Fruit fly (Drosophila melanogaster) S2 (cell line): ENCODE measurements around the gene CG31807.

Source experiments
- CG8478 ChIP-seq: fragments of >200 bp; optimal IDR thresholded peaks from 2 replicates; lab custom pipeline; 2018
- CTCF ChIP-seq, 2 experiments: fragments of >200 bp; optimal IDR thresholded peaks; 2 replicates each; lab custom pipeline; 2018

CG31807 gene

DNA sequence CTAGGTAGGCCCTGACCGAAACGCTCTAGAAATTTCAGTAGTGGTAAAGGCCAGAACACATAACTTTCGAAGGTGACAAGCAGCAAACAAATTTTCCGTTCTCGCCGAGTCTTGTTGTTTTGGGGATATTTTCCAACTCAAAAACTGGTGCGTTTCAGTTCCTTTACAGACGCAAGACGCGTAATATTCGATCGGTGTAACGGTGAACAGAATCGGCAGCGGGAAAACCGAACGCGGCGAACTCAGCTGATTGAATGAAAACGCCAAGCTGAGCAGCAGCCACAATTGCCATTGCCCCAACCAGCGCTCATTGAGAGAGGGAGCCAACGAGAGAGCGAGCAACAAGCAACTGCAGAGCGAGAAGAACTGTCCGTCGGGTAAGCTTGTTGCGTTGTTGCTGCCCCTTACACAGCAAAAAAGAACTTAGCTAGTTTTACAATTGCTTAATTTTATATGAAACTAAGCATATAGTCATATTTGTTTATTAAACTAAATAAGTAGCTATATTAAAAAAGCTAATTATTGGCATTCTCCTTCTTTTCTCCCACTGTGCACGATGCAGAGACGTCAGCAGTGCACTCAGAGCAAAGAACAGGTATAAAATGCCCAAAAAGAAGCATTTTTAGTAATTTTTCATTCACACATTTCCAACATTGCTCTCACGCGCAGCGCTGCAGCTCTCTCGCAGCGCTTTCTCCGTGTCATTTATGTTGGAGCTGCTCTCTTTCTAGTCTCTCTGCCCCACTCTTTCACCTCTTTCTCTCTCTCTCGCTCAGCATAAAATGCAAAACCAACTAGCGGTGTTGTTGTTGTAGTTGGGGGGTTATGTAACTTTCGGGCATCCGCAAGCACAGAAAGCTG is 32.3 kb upstream of the CG31807 start, which contains the start of the genes Cyt-c-d and CG31808:
Cyt-c-d (plus strand) TSS at position 51 of the 861 bp plus-strand sequence.
CG31808 (minus strand) TSS at position 355 of the 861 bp plus-strand sequence.
- no peak for TF ChIP-seq CG8478
- TF ChIP-seq CTCF (optimal IDR thresholded peaks at IDR 0.05; lab: Kevin White, UChicago) = no peak

DNA sequence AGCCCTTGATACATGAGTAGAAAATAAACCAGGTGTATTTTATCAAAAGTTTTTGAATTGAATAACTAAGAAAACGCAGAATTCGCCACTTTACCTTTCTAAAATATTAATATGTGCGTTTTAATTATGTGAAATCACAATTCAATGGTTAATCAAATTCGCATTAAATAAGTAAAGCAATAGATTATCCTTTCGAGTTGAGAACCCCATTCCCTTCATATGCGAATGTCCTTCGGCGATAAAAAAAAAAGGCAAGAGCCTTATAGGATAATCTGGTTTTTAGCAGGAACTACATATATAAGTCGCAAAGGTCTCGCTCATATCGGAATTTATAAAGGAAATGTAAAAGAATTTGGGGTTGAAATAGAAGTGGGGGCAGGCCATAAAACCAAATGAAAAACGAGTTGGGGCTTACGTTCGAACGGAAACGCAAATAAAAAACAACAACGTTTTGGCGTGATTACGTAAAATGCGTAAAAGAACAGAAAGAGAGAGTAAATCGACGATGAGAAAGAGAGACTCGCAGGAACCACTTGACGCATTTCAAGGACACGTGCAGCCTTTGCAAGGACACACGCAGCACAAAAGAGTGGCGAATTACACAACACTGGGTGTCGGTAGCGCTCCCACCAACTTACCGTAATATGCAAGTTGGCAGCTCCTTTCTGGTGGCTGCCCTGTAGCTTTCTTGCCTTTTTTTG is 31.5 kb upstream of the CG31807 start:
- TF ChIP-seq CG8478 (no peak), CTCF (optimal IDR thresholded peaks at IDR 0.05; lab: Kevin White, UChicago) (no peak)

DNA sequence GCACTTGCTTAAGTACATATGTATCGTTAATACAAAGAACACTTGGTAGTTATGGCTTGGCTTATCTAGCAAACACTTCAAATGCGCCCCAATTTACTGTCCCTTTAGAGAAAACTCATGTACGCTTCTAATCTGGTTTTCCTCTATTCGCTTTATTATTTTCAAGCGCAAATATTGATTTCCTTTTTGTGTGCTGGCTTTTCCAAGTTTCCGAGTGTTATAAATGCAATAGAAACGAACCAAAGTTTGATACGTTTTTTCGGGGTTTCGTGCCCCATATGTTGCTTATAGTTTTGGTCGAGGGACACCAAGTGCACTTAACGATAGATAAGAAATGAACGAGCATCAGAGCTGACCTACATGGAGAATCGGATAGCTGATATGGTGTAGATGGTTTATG is 30.1 kb upstream of the CG31807 start:
- no peak for TF ChIP-seq CG8478
- TF ChIP-seq CTCF (optimal IDR thresholded peaks at IDR 0.05; lab: Kevin White, UChicago) = no peak

DNA sequence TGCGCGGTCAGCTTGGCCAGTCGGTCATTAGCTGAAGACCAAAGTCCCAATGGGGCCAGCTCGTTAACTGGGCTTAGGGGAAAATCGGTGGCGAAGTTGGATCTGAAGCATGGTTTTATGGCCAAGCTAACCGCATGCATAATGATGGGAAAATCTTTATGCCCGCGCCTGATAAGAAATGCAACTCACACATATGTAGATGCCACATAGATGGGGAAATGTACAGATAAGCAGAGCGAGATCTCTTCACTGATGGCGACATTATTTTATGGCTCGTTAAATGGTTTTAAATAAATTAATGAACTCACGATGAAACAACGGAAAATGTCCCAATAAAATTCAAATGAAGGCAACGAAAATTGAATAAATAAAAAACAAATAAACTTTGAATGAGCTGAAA is 28.1 kb upstream of the CG31807 start:
- TF ChIP-seq CG8478 = no peak
- no peak for TF ChIP-seq CTCF (optimal IDR thresholded peaks at IDR 0.05; lab: Kevin White, UChicago)

DNA sequence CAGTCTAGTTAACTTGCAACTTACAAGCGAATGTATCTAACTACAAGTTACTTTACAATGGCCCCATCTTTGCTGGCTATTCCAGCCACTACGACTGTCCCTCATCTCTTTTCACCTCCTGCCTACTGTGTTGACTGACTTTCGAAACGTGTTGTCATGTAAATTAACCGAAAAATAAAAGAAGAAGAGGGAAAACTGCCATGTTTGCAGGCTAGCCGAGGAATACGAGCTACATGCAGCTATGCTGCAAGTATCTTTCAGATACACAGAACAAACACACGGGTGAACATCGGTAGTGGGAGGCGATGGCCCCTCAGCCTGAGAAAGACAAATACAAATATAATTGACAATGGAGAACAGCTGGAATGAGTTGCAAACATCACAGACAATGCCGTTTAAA is 26.9 kb upstream of the CG31807 start:
- no peak for TF ChIP-seq CG8478
- no peak for TF ChIP-seq CTCF (optimal IDR thresholded peaks at IDR 0.05; lab: Kevin White, UChicago)

DNA sequence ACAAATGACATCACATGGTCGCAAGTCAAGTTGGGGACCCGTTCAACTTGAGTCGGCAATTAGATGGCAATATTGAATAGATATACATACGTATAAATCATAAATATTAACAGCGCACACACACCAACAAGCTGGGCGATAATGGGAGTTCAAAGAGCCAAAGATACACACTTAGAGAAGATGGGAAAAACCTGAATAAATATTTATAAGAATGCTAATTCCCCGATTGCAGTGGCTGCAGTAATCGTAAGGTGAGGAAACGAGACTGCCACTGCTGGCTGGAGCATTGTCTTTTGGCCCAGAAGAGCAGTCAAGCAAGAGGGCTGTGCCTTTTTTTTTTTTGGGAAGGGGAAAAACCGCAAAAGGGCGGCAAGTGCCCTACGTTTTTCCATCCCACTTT is 26.4 kb upstream of the CG31807 start:
- no peak for TF ChIP-seq CTCF (optimal IDR thresholded peaks at IDR 0.05; lab: Kevin White, UChicago)
- TF ChIP-seq CG8478 = no peak

DNA sequence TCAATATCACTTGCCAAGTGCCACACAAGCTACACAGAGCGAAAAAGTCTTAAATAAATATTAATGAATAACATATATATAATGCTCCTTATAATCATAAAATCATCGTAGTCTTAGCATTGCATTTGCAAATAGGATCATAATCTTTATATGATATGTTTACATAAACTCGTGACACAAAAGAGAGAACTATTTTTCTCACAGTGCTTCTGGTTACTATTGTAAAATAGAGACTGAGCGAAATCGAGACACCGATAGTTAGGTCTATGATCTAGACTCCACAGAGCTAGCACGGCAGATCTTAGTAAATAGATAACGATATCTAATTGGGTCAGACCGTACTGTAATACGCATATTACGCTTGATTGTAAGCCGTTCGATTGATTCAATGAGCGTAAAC is 25.9 kb upstream of the CG31807 start:
- TF ChIP-seq CTCF (optimal IDR thresholded peaks at IDR 0.05; lab: Kevin White, UChicago) (no peak), CG8478 (no peak)

DNA sequence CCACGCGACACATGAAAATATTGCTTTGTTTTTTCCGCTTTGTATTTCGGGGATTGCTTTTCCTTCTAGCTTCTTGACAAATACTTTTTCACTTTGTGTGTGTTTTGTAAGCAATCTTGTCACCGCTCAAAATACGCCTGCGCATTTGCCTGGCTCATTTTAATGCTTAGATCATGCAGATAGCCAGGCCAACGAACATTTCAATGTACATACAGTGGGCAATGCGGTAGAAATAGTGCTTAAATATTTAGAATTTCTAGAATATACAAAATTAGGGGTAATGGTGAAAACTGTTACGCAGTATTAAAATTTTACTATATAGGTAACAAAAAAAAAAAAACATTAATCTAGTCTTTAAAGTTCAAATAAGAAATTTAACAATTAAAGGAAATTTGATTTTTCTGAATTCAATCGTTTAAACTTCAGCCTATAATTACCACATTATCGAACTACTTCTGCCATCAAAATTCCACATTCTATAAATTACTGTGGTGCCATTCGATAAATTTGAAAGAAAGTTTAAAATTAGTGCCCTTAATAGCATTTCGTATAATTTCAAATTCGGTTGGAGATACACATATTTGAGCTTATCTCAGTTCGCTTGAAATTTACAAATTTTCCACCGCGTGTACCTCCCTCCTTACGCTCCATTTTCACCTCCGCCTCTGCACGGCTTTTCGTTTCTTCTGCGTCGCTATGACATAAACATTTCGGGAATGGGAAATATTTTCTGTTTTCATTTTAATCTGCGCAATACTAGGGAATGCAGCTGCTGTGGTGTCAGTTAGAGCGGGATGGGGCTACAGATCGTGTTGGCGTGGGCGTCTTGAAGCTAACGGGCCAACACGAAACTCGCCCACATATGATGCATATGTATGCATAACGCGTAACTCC is 23.3 kb upstream of the CG31807 start:
- TF ChIP-seq CTCF (optimal IDR thresholded peaks at IDR 0.05; lab: Kevin White, UChicago) = no peak
- no peak for TF ChIP-seq CG8478

DNA sequence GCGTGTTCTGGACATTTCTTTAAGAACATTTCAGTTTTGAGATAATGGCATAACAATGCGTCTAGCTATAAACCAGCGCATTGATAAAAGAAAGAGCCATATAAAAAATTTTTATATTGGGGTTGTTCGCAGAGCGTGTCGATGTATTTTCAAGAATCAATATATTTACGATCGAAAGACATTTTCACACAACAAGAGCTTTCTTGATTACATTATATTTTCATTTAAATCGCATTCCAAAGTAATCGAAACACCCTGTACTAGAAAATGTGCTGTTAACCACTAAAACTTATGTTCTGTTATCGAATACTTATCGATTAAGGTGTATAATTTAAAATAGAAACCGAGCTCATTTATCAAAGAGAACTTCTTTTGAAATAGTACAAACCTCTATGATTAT is 19.9 kb upstream of the CG31807 start:
- TF ChIP-seq CTCF (optimal IDR thresholded peaks at IDR 0.05; lab: Kevin White, UChicago) = no peak
- TF ChIP-seq CG8478 = no peak

DNA sequence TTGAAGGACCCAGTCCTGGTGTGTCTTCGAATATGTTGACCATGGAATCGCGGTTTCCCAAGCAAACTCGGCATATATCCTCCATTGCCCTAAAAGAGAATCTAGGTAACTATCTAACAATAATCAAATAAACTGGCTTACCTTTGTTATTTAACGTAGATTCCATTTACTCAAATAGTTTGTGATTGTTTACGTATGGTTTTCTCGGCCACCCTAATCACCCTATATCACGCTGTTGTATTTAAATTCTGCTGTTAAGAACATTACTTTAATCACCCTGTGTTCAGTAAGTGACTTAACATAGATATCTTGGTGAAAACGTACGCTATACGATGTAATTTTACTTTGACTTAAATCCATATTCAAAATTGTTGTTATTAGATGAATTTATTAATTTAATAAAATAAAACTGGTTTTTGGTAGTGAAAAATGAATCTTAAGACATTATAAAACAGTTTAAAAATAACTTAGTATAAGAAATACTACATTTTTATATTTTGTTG is 19.3 kb upstream of the CG31807 start:
- TF ChIP-seq CG8478 = no peak
- no peak for TF ChIP-seq CTCF (optimal IDR thresholded peaks at IDR 0.05; lab: Kevin White, UChicago)

DNA sequence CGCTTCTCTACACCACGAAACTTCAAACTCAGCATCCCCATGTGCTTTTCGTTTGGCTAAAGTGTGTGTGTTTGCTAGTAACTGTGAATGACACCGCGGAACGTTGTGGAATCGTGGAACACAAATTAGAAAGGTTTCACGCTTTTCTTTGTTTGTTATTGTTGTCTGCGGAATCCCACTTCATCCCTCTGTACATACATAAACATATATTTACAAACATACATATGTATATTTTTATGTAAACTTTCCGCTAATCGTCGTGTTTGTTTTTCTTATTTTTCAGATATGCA is 6.8 kb upstream of the CG31807 start:
- TF ChIP-seq CG8478 (no peak), CTCF (optimal IDR thresholded peaks at IDR 0.05; lab: Kevin White, UChicago) (no peak)

DNA sequence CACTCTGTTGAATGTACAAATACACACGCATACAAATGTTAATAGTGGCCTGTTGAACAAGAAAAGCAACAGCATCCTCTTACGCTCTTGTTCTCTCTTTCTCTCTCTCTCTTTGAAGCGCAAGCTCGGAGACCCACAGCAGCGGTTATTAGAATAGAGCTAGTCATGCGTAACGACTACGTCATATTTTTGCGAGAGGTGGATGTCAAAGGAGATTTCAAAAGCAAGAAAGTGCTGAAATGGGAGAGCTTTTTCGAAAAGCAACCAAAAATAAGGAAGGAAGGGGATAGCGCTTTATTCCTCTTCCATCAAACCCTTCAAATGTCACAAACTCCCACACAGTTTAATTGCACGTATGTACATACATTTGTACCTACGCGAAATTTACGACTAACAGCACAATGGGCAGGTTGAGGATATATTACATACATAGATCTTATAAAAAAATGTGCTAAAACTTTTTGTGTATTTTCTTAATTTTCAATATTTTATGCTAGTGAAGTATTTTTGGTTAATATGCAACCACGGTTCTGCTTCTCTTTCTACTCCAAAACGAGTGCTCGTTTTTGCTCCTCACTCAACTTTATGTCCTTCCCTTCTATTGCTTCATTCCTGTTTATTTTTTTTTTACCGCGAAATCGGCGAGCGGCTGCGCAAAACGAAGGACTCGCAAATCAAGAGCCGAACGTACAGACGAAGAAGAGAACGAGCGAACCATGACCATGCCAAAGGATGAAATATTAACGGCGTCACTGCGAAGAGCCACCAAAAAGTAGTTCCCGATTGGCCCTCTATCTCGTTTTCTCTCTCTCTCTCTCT is 6.2 kb upstream of the CG31807 start:
- TF ChIP-seq CG8478 (no peak), CTCF (optimal IDR thresholded peaks at IDR 0.05; lab: Kevin White, UChicago) (no peak)

DNA sequence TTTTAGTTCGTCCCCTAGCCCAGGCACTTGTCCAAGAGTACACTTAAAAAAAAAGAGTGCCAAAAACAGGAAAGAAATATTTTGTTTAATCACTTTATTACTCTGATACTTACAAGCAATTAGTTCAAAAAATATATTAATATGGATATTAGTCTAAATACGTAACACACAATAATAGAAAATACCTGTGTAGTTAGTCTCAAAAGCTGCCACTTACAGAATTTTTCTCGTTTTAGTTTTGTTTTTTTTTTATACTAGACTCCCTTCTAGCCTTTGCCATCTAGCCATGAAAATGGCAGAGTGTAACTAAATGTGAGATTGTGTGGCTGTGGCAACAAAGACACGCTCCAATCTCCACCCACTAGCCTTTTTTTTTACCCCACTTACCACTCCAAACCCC is 4.1 kb upstream of the CG31807 start:
- TF ChIP-seq CTCF (optimal IDR thresholded peaks at IDR 0.05; lab: Kevin White, UChicago) (no peak), CG8478 (no peak)

DNA sequence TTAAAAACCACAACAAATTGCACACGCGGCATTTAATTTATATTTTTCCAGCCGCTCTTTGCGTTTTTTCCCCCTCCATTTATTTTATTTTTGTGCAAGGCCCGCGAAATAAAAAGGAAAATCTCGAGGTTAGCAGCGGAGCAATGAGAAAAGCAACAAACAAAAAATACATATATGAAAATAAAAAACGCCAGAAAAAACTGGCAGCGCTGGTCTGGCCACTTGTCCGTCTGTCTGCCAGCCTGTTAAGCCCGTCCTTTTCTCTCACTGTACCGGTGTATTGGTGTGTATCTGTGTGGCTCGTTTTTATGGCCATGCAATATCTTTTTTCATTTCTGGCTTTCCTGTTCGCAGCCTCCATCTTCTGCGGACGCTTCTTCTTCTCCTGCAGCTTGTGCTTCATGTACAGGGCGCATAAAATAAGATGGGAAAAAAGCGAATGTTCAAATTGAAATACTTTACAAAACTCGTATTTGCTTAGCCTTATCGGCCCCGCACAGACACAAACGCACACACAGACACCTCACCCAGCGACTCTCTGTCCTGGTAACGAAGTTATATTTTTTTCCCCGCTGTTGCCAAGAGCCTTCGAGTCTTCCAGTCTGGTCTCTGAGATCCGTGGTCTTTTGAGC is 2.7 kb upstream of the CG31807 start:
- TF ChIP-seq CG8478 (no peak), CTCF (optimal IDR thresholded peaks at IDR 0.05; lab: Kevin White, UChicago) (no peak)
